Fruit fly (Drosophila melanogaster) whole organism, embryonic: ENCODE data around the gene Kdm3.

Experiments used
- Antp ChIP-seq: fragments of 200-800 bp; sonication (Bioruptor generic); optimal IDR thresholded peaks from 3 replicates; lab custom pipeline; 2016; ENCODE audit warnings: missing biosample characterization, missing genetic modification characterization
- Blimp-1 ChIP-seq: fragments of 200-800 bp; sonication (Bioruptor generic); optimal IDR thresholded peaks from 3 replicates; lab custom pipeline; 2018; ENCODE audit warnings: missing biosample characterization, missing genetic modification characterization, mild to moderate bottlenecking, moderate library complexity, missing genetic modification reagents
- CG10366 ChIP-seq: fragments of 200-800 bp; sonication (Bioruptor generic); IDR thresholded peaks from 2 replicates; pipeline ENCODE4 v1.3.6; 2022; ENCODE audit warnings: missing biosample characterization, missing genetic modification characterization
- CG10462 ChIP-seq: fragments of 200-800 bp; sonication (Bioruptor generic); optimal IDR thresholded peaks from 2 replicates; lab custom pipeline; 2016; ENCODE audit warnings: missing biosample characterization, missing genetic modification characterization
- CG13296 ChIP-seq: fragments of 200-800 bp; sonication (Bioruptor generic); optimal IDR thresholded peaks from 3 replicates; lab custom pipeline; 2018; ENCODE audit warnings: missing biosample characterization, mild to moderate bottlenecking, missing genetic modification characterization
- CG14965 ChIP-seq: fragments of 200-800 bp; sonication (Bioruptor generic); optimal IDR thresholded peaks from 2 replicates; lab custom pipeline; 2016; ENCODE audit warnings: missing biosample characterization, missing genetic modification characterization, borderline replicate concordance
- CG15601 ChIP-seq: fragments of 200-800 bp; sonication (Bioruptor generic); optimal IDR thresholded peaks from 3 replicates; lab custom pipeline; 2019; ENCODE audit warnings: missing biosample characterization, mild to moderate bottlenecking, missing genetic modification characterization, moderate library complexity
- CG15696 ChIP-seq: fragments of 200-800 bp; sonication (Bioruptor generic); optimal IDR thresholded peaks from 2 replicates; lab custom pipeline; 2019; ENCODE audit warnings: missing biosample characterization, mild to moderate bottlenecking, missing genetic modification characterization, moderate library complexity
- CG17361 ChIP-seq: fragments of 200-800 bp; sonication (Bioruptor generic); IDR thresholded peaks from 3 replicates; pipeline ENCODE4 v1.3.6; 2022; ENCODE audit warnings: missing biosample characterization, missing genetic modification characterization
- CG18619 ChIP-seq: fragments of 200-800 bp; sonication (Bioruptor generic); optimal IDR thresholded peaks from 3 replicates; lab custom pipeline; 2017; ENCODE audit warnings: missing biosample characterization, mild to moderate bottlenecking, missing genetic modification characterization
- CG2678 ChIP-seq: fragments of 200-800 bp; sonication (Bioruptor generic); optimal IDR thresholded peaks from 3 replicates; lab custom pipeline; 2019; ENCODE audit warnings: missing biosample characterization, mild to moderate bottlenecking, missing genetic modification characterization, moderate library complexity
- CG4820 ChIP-seq: fragments of 200-800 bp; sonication (Bioruptor generic); optimal IDR thresholded peaks from 3 replicates; lab custom pipeline; 2016; ENCODE audit warnings: missing biosample characterization, missing genetic modification characterization
- CG5953 ChIP-seq: fragments of 200-800 bp; sonication (Bioruptor generic); IDR thresholded peaks from 2 replicates; pipeline ENCODE4 v1.3.6; 2022; ENCODE audit warnings: missing biosample characterization, missing genetic modification characterization
- CG6272 ChIP-seq: fragments of 200-800 bp; sonication (Bioruptor generic); IDR thresholded peaks from 2 replicates; pipeline ENCODE4 v1.3.6; 2022; ENCODE audit warnings: missing biosample characterization, missing genetic modification characterization
- CG7963 ChIP-seq: fragments of 200-800 bp; sonication (Bioruptor generic); IDR thresholded peaks from 3 replicates; pipeline ENCODE4 v1.3.6; 2022; ENCODE audit warnings: missing biosample characterization, missing genetic modification characterization; ENCODE audit not compliant: partially characterized antibody
- CG9727 ChIP-seq: fragments of 200-800 bp; sonication (Bioruptor generic); optimal IDR thresholded peaks from 3 replicates; lab custom pipeline; 2017; ENCODE audit warnings: missing biosample characterization, mild to moderate bottlenecking, missing genetic modification characterization
- CG9817 ChIP-seq: fragments of 200-800 bp; sonication (Bioruptor generic); optimal IDR thresholded peaks from 2 replicates; lab custom pipeline; 2018; ENCODE audit warnings: missing biosample characterization, mild to moderate bottlenecking, missing genetic modification characterization, moderate library complexity
- Dll ChIP-seq: fragments of 200-800 bp; sonication (Bioruptor generic); IDR thresholded peaks from 4 replicates; pipeline ENCODE4 v1.3.6; 2022; ENCODE audit warnings: missing biosample characterization, missing genetic modification characterization; ENCODE audit not compliant: partially characterized antibody
- Gug ChIP-seq: fragments of 200-800 bp; sonication (Bioruptor generic); IDR thresholded peaks from 4 replicates; pipeline ENCODE4 v1.3.6; 2022; ENCODE audit warnings: missing biosample characterization, missing genetic modification characterization
- Hr39 ChIP-seq: fragments of >200 bp; optimal IDR thresholded peaks from 2 replicates; lab custom pipeline; 2017
- Lhr ChIP-seq: fragments of 200-800 bp; sonication (Bioruptor generic); optimal IDR thresholded peaks from 3 replicates; lab custom pipeline; 2017; ENCODE audit warnings: mild to moderate bottlenecking, missing biosample characterization, missing genetic modification reagents, missing genetic modification characterization
- Mes4 ChIP-seq: fragments of 200-800 bp; sonication (Bioruptor generic); optimal IDR thresholded peaks from 2 replicates; lab custom pipeline; 2016; ENCODE audit warnings: missing biosample characterization, missing genetic modification characterization
- Myb ChIP-seq: fragments of 200-800 bp; sonication (Bioruptor generic); optimal IDR thresholded peaks from 2 replicates; lab custom pipeline; 2016; ENCODE audit warnings: missing biosample characterization, missing genetic modification characterization
- Neu2 ChIP-seq: fragments of 200-800 bp; sonication (Bioruptor generic); optimal IDR thresholded peaks from 3 replicates; lab custom pipeline; 2016; ENCODE audit warnings: missing biosample characterization, missing genetic modification characterization, borderline replicate concordance
- NfI ChIP-seq: fragments of 200-800 bp; sonication (Bioruptor generic); optimal IDR thresholded peaks from 3 replicates; lab custom pipeline; 2018; ENCODE audit warnings: missing biosample characterization, mild to moderate bottlenecking, missing genetic modification characterization, moderate library complexity
- Rfx ChIP-seq: fragments of 200-800 bp; sonication (Bioruptor generic); IDR thresholded peaks from 2 replicates; pipeline ENCODE4 v1.3.6; 2022; ENCODE audit warnings: missing biosample characterization, missing genetic modification characterization
- Sin3A ChIP-seq: fragments of >200 bp; optimal IDR thresholded peaks from 2 replicates; lab custom pipeline; 2018
- Tbp ChIP-seq: fragments of >200 bp; optimal IDR thresholded peaks from 2 replicates; lab custom pipeline; 2018; ENCODE audit warnings: missing biosample characterization, missing genetic modification characterization
- al ChIP-seq: fragments of 200-800 bp; sonication (Bioruptor generic); IDR thresholded peaks from 2 replicates; pipeline ENCODE4 v1.3.6; 2022; ENCODE audit warnings: missing biosample characterization, missing genetic modification characterization
- az2 ChIP-seq: fragments of 200-800 bp; sonication (Bioruptor generic); optimal IDR thresholded peaks from 3 replicates; lab custom pipeline; 2016; ENCODE audit warnings: missing biosample characterization, missing genetic modification characterization
- caup ChIP-seq: fragments of 200-800 bp; sonication (Bioruptor generic); optimal IDR thresholded peaks from 3 replicates; lab custom pipeline; 2017; ENCODE audit warnings: missing biosample characterization, mild to moderate bottlenecking, missing genetic modification characterization, moderate library complexity; ENCODE audit not compliant: severe bottlenecking
- ci ChIP-seq: fragments of 200-800 bp; sonication (Bioruptor generic); IDR thresholded peaks from 3 replicates; pipeline ENCODE4 v1.3.6; 2022; ENCODE audit warnings: missing biosample characterization, missing genetic modification characterization
- crp ChIP-seq, 2 experiments: fragments of 200-800 bp; sonication (Bioruptor generic); optimal IDR thresholded peaks; 2 replicates in 1 of 2; 3 replicates in 1 of 2; lab custom pipeline; 2017; ENCODE audit warnings: missing biosample characterization in 2 of 2, missing genetic modification characterization in 2 of 2, mild to moderate bottlenecking in 1 of 2, moderate library complexity in 1 of 2
- dysf ChIP-seq: fragments of 200-800 bp; sonication (Bioruptor generic); IDR thresholded peaks from 3 replicates; pipeline ENCODE4 v1.3.6; 2022; ENCODE audit warnings: missing biosample characterization, missing genetic modification characterization
- ind ChIP-seq: fragments of 200-800 bp; sonication (Bioruptor generic); optimal IDR thresholded peaks from 3 replicates; lab custom pipeline; 2016; ENCODE audit warnings: missing biosample characterization, missing genetic modification characterization
- lmd ChIP-seq: fragments of 200-800 bp; sonication (Bioruptor generic); IDR thresholded peaks from 2 replicates; pipeline ENCODE4 v1.3.6; 2022; ENCODE audit warnings: missing biosample characterization, missing genetic modification characterization
- nerfin-2 ChIP-seq: fragments of 200-800 bp; sonication (Bioruptor generic); IDR thresholded peaks from 2 replicates; pipeline ENCODE4 v1.3.6; 2022; ENCODE audit warnings: missing biosample characterization, missing genetic modification characterization; ENCODE audit not compliant: partially characterized antibody
- schlank ChIP-seq: fragments of 200-800 bp; sonication (Bioruptor generic); optimal IDR thresholded peaks from 2 replicates; lab custom pipeline; 2018; ENCODE audit warnings: missing biosample characterization, mild to moderate bottlenecking, missing genetic modification characterization
- scrt ChIP-seq: fragments of 200-800 bp; sonication (Bioruptor generic); optimal IDR thresholded peaks from 2 replicates; lab custom pipeline; 2018; ENCODE audit warnings: missing biosample characterization, mild to moderate bottlenecking, missing genetic modification characterization, moderate library complexity
- seq ChIP-seq: fragments of 200-800 bp; sonication (Bioruptor generic); IDR thresholded peaks from 2 replicates; pipeline ENCODE4 v1.3.6; 2022; ENCODE audit warnings: missing biosample characterization, missing genetic modification characterization
- sr ChIP-seq: fragments of 200-800 bp; sonication (Bioruptor generic); IDR thresholded peaks from 3 replicates; pipeline ENCODE4 v1.3.6; 2022; ENCODE audit warnings: missing biosample characterization, missing genetic modification characterization
- ssp ChIP-seq: fragments of 200-800 bp; sonication (Bioruptor generic); IDR thresholded peaks from 2 replicates; pipeline ENCODE4 v1.3.6; 2022; ENCODE audit warnings: missing biosample characterization, missing genetic modification characterization
- tin ChIP-seq: fragments of 200-800 bp; sonication (Bioruptor generic); optimal IDR thresholded peaks from 3 replicates; lab custom pipeline; 2016; ENCODE audit warnings: missing biosample characterization, missing genetic modification characterization
- tll ChIP-seq, 2 experiments: fragments of 200-800 bp in 1 of 2; fragments of >200 bp in 1 of 2; sonication (Bioruptor generic) in 1 of 2; optimal IDR thresholded peaks; 2 replicates each; lab custom pipeline; 2017 to 2019; ENCODE audit warnings: missing biosample characterization in 2 of 2, missing genetic modification characterization in 2 of 2, mild to moderate bottlenecking in 1 of 2, moderate library complexity in 1 of 2
- trem ChIP-seq: fragments of 200-800 bp; optimal IDR thresholded peaks from 3 replicates; lab custom pipeline; 2019; ENCODE audit warnings: missing biosample characterization, mild to moderate bottlenecking, missing genetic modification characterization, moderate library complexity
- trh ChIP-seq: fragments of 200-800 bp; sonication (Bioruptor generic); optimal IDR thresholded peaks from 2 replicates; lab custom pipeline; 2016; ENCODE audit warnings: missing biosample characterization, missing genetic modification characterization
- vfl ChIP-seq: fragments of 200-800 bp; sonication (Bioruptor generic); optimal IDR thresholded peaks from 2 replicates; lab custom pipeline; 2016; ENCODE audit warnings: missing biosample characterization, missing genetic modification characterization
- vvl ChIP-seq: fragments of 200-800 bp; sonication (Bioruptor generic); IDR thresholded peaks from 2 replicates; pipeline ENCODE4 v1.3.6; 2022; ENCODE audit warnings: missing biosample characterization, missing genetic modification characterization

Gene Kdm3

dm6 chr3R:9527907-9528842 lies 12.4 kb downstream of the Kdm3 start (continued):
- TF ChIP-seq CG9817 (tag; lab: Kevin White, UChicago) (peak; percentile 90), CG6272 (GFP tag; lab: Robert Waterston, UW) (peak; percentile 88), Rfx (GFP tag; lab: Robert Waterston, UW) (peak; percentile 98), seq (peak; percentile 72), Hr39 (lab: Kevin White, UChicago) (no peak), ind (GFP tag; lab: Kevin White, UChicago) (peak; percentile 95), schlank (tag; lab: Kevin White, UChicago) (peak; percentile 92), CG13296 (peak; percentile 88), Lhr (no peak), tll (GFP tag; optimal IDR thresholded peaks at IDR 0.05; lab: Kevin White, UChicago) (no peak), ssp (GFP tag; lab: Robert Waterston, UW) (peak; percentile 74), Myb (GFP tag; lab: Kevin White, UChicago) (peak; percentile 77), nerfin-2 (GFP tag; lab: Robert Waterston, UW) (0 out of 2 replicates have a peak, but pooled peaks have one; percentile 28), crp (GFP tag; optimal IDR thresholded peaks at IDR 0.05; lab: Kevin White, UChicago) (peak in 1 of 2 experiments; percentile 33), az2 (GFP tag; lab: Kevin White, UChicago) (peak; percentile 74), Neu2 (GFP tag; lab: Kevin White, UChicago) (peak; percentile 61), CG4820 (GFP tag; lab: Kevin White, UChicago) (peak; percentile 81), trh (GFP tag; lab: Kevin White, UChicago) (peak; percentile 14), CG7963 (GFP tag; lab: Robert Waterston, UW) (no peak), CG5953 (peak; percentile 77), Antp (peak; percentile 95), CG14965 (GFP tag; lab: Kevin White, UChicago) (peak; percentile 26), vfl (GFP tag; lab: Kevin White, UChicago) (peak; percentile 86), CG15696 (peak; percentile 38), Tbp (GFP tag; lab: Kevin White, UChicago) (no peak), caup (peak; percentile 94), scrt (GFP tag; lab: Kevin White, UChicago) (peak; percentile 87), Sin3A (lab: Kevin White, UChicago) (no peak), CG17361 (peak; percentile 86), CG18619 (GFP tag; lab: Kevin White, UChicago) (peak; percentile 67), CG2678 (peak; percentile 91), Blimp-1 (GFP tag; lab: Kevin White, UChicago) (peak; percentile 83), CG9727 (peak; percentile 90), sr (GFP tag; lab: Robert Waterston, UW) (peak; percentile 74; the same call in 1 of the 3 replicates), NfI (peak; percentile 88), dysf (GFP tag; lab: Robert Waterston, UW) (peak; percentile 95), CG10462 (peak; percentile 5), al (GFP tag; lab: Robert Waterston, UW) (peak; percentile 92), CG10366 (GFP tag; lab: Robert Waterston, UW) (peak; percentile 83), trem (tag; lab: Kevin White, UChicago) (peak; percentile 45), ci (GFP tag; lab: Robert Waterston, UW) (peak; percentile 88), Gug (GFP tag; lab: Robert Waterston, UW) (peak; percentile 92), Mes4 (GFP tag; lab: Kevin White, UChicago) (peak; percentile 55), lmd (GFP tag; lab: Robert Waterston, UW) (peak; percentile 93), tin (GFP tag; lab: Kevin White, UChicago) (peak; percentile 89), vvl (peak; percentile 97), Dll (no peak), CG15601 (no peak)
